Worm (Caenorhabditis elegans) whole organism, young adult: ENCODE measurements around the gene twk-49.

ENCODE experiments used
- B0019.2 ChIP-seq: fragments of 200-800 bp; sonication (Bioruptor generic); conservative IDR thresholded peaks from 2 replicates; pipeline ENCODE4 v1.3.6; 2022; ENCODE audit warnings: missing genetic modification reagents, missing genetic modification characterization, missing compliant biosample characterization
- B0035.1 ChIP-seq: sonication (generic microtip); optimal IDR thresholded peaks from 2 replicates; lab custom pipeline; 2016; ENCODE audit warnings: missing genetic modification characterization, mild to moderate bottlenecking, missing compliant biosample characterization, missing genotype, missing genetic modification reagents
- F39B2.1 ChIP-seq: fragments of 200-800 bp; sonication (Bioruptor generic); IDR thresholded peaks from 2 replicates; pipeline ENCODE4 v1.3.6; 2022; ENCODE audit warnings: missing genetic modification reagents, missing genetic modification characterization, missing compliant biosample characterization
- F49E8.2 ChIP-seq: sonication (generic microtip); optimal IDR thresholded peaks from 3 replicates; lab custom pipeline; 2017; ENCODE audit warnings: missing genetic modification characterization, mild to moderate bottlenecking, missing compliant biosample characterization, antibody characterized with exemption, moderate library complexity; ENCODE audit not compliant: insufficient read depth
- F55B11.4 ChIP-seq: sonication (generic microtip); optimal IDR thresholded peaks from 2 replicates; lab custom pipeline; 2016; ENCODE audit warnings: missing compliant biosample characterization, missing genetic modification characterization, borderline replicate concordance; ENCODE audit not compliant: insufficient read depth
- ama-1 ChIP-seq, 3 experiments: fragments of 150-350 bp in 1 of 3; sonication (generic microtip) in 2 of 3; optimal IDR thresholded peaks; 2 replicates each; lab custom pipeline; 2014 to 2018; ENCODE audit warnings: missing biosample characterization in 2 of 3, missing genetic modification characterization in 2 of 3, missing genetic modification reagents in 2 of 3
- attf-3 ChIP-seq: fragments of 200-800 bp; sonication (Bioruptor generic); conservative IDR thresholded peaks from 2 replicates; pipeline ENCODE4 v1.3.6; 2022; ENCODE audit warnings: missing genetic modification reagents, missing genetic modification characterization, missing compliant biosample characterization
- bed-2 ChIP-seq: fragments of 200-800 bp; sonication (Bioruptor generic); IDR thresholded peaks from 2 replicates; pipeline ENCODE4 v1.3.6; 2022; ENCODE audit warnings: missing genetic modification reagents, missing genetic modification characterization, missing compliant biosample characterization
- ccch-3 ChIP-seq: fragments of 200-800 bp; sonication (Bioruptor generic); optimal IDR thresholded peaks from 2 replicates; lab custom pipeline; 2018; ENCODE audit warnings: mild to moderate bottlenecking, missing genetic modification characterization, missing compliant biosample characterization
- ceh-100 ChIP-seq: fragments of 200-800 bp; sonication (Bioruptor generic); IDR thresholded peaks from 2 replicates; pipeline ENCODE4 v1.3.6; 2022; ENCODE audit warnings: missing genetic modification reagents, missing genetic modification characterization, missing compliant biosample characterization
- dpl-1 ChIP-seq: fragments of 150-350 bp; optimal IDR thresholded peaks from 2 replicates; lab custom pipeline; 2014; ENCODE audit warnings: missing biosample characterization, missing genetic modification reagents, missing genetic modification characterization
- egl-18 ChIP-seq: fragments of 200-800 bp; sonication (Bioruptor generic); IDR thresholded peaks from 2 replicates; pipeline ENCODE4 v1.3.6; 2022; ENCODE audit warnings: missing genetic modification reagents, missing genetic modification characterization, missing compliant biosample characterization
- gei-17 ChIP-seq: fragments of 200-800 bp; sonication (Bioruptor generic); optimal IDR thresholded peaks from 2 replicates; lab custom pipeline; 2018; ENCODE audit warnings: mild to moderate bottlenecking, missing genetic modification characterization, missing compliant biosample characterization
- him-1 ChIP-seq: sonication (generic microtip); optimal IDR thresholded peaks from 2 replicates; lab custom pipeline; 2016; ENCODE audit warnings: missing genotype, missing genetic modification reagents, missing genetic modification characterization, missing compliant biosample characterization
- hlh-26 ChIP-seq: fragments of 200-800 bp; sonication (Bioruptor generic); conservative IDR thresholded peaks from 2 replicates; pipeline ENCODE4 v1.3.6; 2022; ENCODE audit warnings: missing genetic modification reagents, missing genetic modification characterization, missing compliant biosample characterization
- hrde-1 ChIP-seq: sonication (generic microtip); optimal IDR thresholded peaks from 2 replicates; lab custom pipeline; 2016; ENCODE audit warnings: missing genetic modification characterization, mild to moderate bottlenecking, missing compliant biosample characterization, moderate library complexity, missing genotype, missing genetic modification reagents, borderline replicate concordance
- hsf-1 ChIP-seq: fragments of 200-800 bp; sonication (Bioruptor generic); IDR thresholded peaks from 2 replicates; pipeline ENCODE4 v1.3.6; 2022; ENCODE audit warnings: missing genetic modification reagents, missing genetic modification characterization, missing compliant biosample characterization
- lin-26 ChIP-seq: fragments of 200-800 bp; sonication (Bioruptor generic); IDR thresholded peaks from 2 replicates; pipeline ENCODE4 v1.3.6; 2022; ENCODE audit warnings: missing genetic modification reagents, missing genetic modification characterization, missing compliant biosample characterization
- lin-54 ChIP-seq: fragments of 200-800 bp; sonication (Bioruptor generic); optimal IDR thresholded peaks from 2 replicates; lab custom pipeline; 2018; ENCODE audit warnings: mild to moderate bottlenecking, missing genetic modification characterization, missing compliant biosample characterization
- madf-3 ChIP-seq: fragments of 200-800 bp; sonication (Bioruptor generic); IDR thresholded peaks from 2 replicates; pipeline ENCODE4 v1.3.6; 2022; ENCODE audit warnings: missing genetic modification reagents, missing genetic modification characterization, missing compliant biosample characterization
- madf-6 ChIP-seq: fragments of 200-800 bp; sonication (Bioruptor generic); IDR thresholded peaks from 2 replicates; pipeline ENCODE4 v1.3.6; 2022; ENCODE audit warnings: missing genetic modification reagents, missing genetic modification characterization, missing compliant biosample characterization
- mcd-1 ChIP-seq: fragments of 200-800 bp; sonication (Bioruptor generic); IDR thresholded peaks from 2 replicates; pipeline ENCODE4 v1.3.6; 2022; ENCODE audit warnings: missing genetic modification reagents, missing genetic modification characterization, missing compliant biosample characterization
- nhr-27 ChIP-seq: fragments of 200-800 bp; sonication (Bioruptor generic); optimal IDR thresholded peaks from 2 replicates; lab custom pipeline; 2018; ENCODE audit warnings: mild to moderate bottlenecking, missing genetic modification characterization, moderate library complexity, missing compliant biosample characterization
- pbrm-1 ChIP-seq: fragments of 200-800 bp; sonication (Bioruptor generic); IDR thresholded peaks from 2 replicates; pipeline ENCODE4 v1.3.6; 2022; ENCODE audit warnings: missing genetic modification reagents, missing genetic modification characterization, missing compliant biosample characterization
- repo-1 ChIP-seq: sonication (generic microtip); optimal IDR thresholded peaks from 2 replicates; lab custom pipeline; 2017; ENCODE audit warnings: mild to moderate bottlenecking, missing genetic modification characterization, missing compliant biosample characterization
- sea-2 ChIP-seq: fragments of 200-800 bp; sonication (Bioruptor generic); IDR thresholded peaks from 2 replicates; pipeline ENCODE4 v1.3.6; 2022; ENCODE audit warnings: missing genetic modification characterization, missing compliant biosample characterization
- snpc-3.4 ChIP-seq: sonication (generic microtip); optimal IDR thresholded peaks from 2 replicates; lab custom pipeline; 2017; ENCODE audit warnings: missing genetic modification characterization, mild to moderate bottlenecking, missing compliant biosample characterization, antibody characterized with exemption, moderate library complexity, missing genotype, missing genetic modification reagents
- snpc-4 ChIP-seq, 5 experiments: fragments of 150-350 bp in 1 of 5; sonication (generic microtip) in 4 of 5; optimal IDR thresholded peaks; 2 replicates each; lab custom pipeline; 2014 to 2018; ENCODE audit warnings: missing genetic modification characterization in 5 of 5, missing biosample characterization in 3 of 5, antibody characterized with exemption in 2 of 5, mild to moderate bottlenecking in 2 of 5, missing compliant biosample characterization in 2 of 5, missing genotype in 2 of 5, moderate library complexity in 2 of 5, missing genetic modification reagents in 1 of 5
- tbp1 ChIP-seq: fragments of 200-800 bp; sonication (Bioruptor generic); optimal IDR thresholded peaks from 2 replicates; lab custom pipeline; 2018; ENCODE audit warnings: mild to moderate bottlenecking, missing genetic modification characterization, missing compliant biosample characterization
- xnd-1 ChIP-seq: sonication (generic microtip); optimal IDR thresholded peaks from 2 replicates; lab custom pipeline; 2016; ENCODE audit warnings: missing genotype, missing genetic modification reagents, missing genetic modification characterization, missing compliant biosample characterization

Gene twk-49

ce11 chrII:6496496-6496895, 2.5 kb downstream of the twk-49 start:
- TF ChIP-seq ceh-100 (GFP tag; lab: Robert Waterston, UW) (no peak), B0035.1 (tag; lab: Kevin White, UChicago) (no peak), B0019.2 (GFP tag; lab: Robert Waterston, UW) (no peak), bed-2 (GFP tag; lab: Robert Waterston, UW) (no peak), attf-3 (GFP tag; lab: Robert Waterston, UW) (no peak), him-1 (tag; lab: Kevin White, UChicago) (no peak), tbp1 (GFP tag; lab: Kevin White, UChicago) (no peak), ccch-3 (GFP tag; lab: Kevin White, UChicago) (no peak), nhr-27 (no peak), gei-17 (GFP tag; lab: Kevin White, UChicago) (no peak), F49E8.2 (tag; lab: Kevin White, UChicago) (no peak), lin-54 (GFP tag; lab: Kevin White, UChicago) (no peak), snpc-3.4 (no peak)

- 0 out of 2 replicates have a peak, but pooled peaks have one; percentile 28 for TF ChIP-seq pbrm-1 (GFP tag; lab: Robert Waterston, UW)
- TF ChIP-seq hsf-1 = peak; percentile 60
- TF ChIP-seq sea-2 = no peak
- TF ChIP-seq madf-6 (GFP tag; lab: Robert Waterston, UW) = peak; percentile 53; the same call in 1 of the 2 replicates
- peak; percentile 26 for TF ChIP-seq repo-1
- peak; percentile 1 for TF ChIP-seq lin-54 (GFP tag; lab: Kevin White, UChicago)
- no peak for TF ChIP-seq ccch-3 (GFP tag; lab: Kevin White, UChicago)
- no peak for TF ChIP-seq nhr-27
- peak; percentile 31 for TF ChIP-seq F49E8.2 (tag; lab: Kevin White, UChicago)
- TF ChIP-seq xnd-1 (tag; lab: Kevin White, UChicago) = peak; percentile 35
- no peak for TF ChIP-seq hlh-26 (GFP tag; lab: Robert Waterston, UW)
- no peak for TF ChIP-seq F55B11.4 (tag; lab: Kevin White, UChicago)
- TF ChIP-seq F39B2.1 (GFP tag; lab: Robert Waterston, UW) = no peak
- TF ChIP-seq madf-3 (GFP tag; lab: Robert Waterston, UW) = 0 out of 2 replicates have a peak, but pooled peaks have one; percentile 1
- peak; percentile 14 for TF ChIP-seq snpc-3.4
- TF ChIP-seq ceh-100 (GFP tag; lab: Robert Waterston, UW) = 0 out of 2 replicates have a peak, but pooled peaks have one; percentile 35
- no peak for TF ChIP-seq B0035.1 (tag; lab: Kevin White, UChicago)
- TF ChIP-seq lin-26 (GFP tag; lab: Robert Waterston, UW) = no peak
- TF ChIP-seq dpl-1 (GFP tag; lab: Kevin White, UChicago) = no peak
- TF ChIP-seq snpc-4 (GFP tag; optimal IDR thresholded peaks at IDR 0.05; lab: Kevin White, UChicago) = no peak
- no peak for TF ChIP-seq snpc-4 (tag; optimal IDR thresholded peaks at IDR 0.05; lab: Kevin White, UChicago)
- TF ChIP-seq hrde-1 (tag; lab: Kevin White, UChicago) = peak; percentile 28
- TF ChIP-seq ama-1 (optimal IDR thresholded peaks at IDR 0.05; lab: Kevin White, UChicago) = no peak
- peak in 1 of 2 experiments; percentile 6 for TF ChIP-seq ama-1 (GFP tag; optimal IDR thresholded peaks at IDR 0.05; lab: Kevin White, UChicago)
These were observed 5.1 kb downstream of the twk-49 start for ce11 chrII:6493709-6494326.

- TF ChIP-seq mcd-1 (no peak), egl-18 (0 out of 2 replicates have a peak, but pooled peaks have one; percentile 7)
These were observed 5.8 kb downstream of the twk-49 start for ce11 chrII:6493139-6493538.
